Worm (Caenorhabditis elegans): ENCODE results near the gene Y82E9BR.22.

Y82E9BR.22 gene

ce11 chrIII:1389988-1390387 is 19.1 kb downstream of the Y82E9BR.22 start:
- TF ChIP-seq mef-2 (tag; optimal IDR thresholded peaks at IDR 0.05) (no peak), sup-37 (GFP tag; optimal IDR thresholded peaks at IDR 0.05) (no peak), isw-1 (GFP tag; IDR thresholded peaks at IDR 0.05) (no peak), tlp-1 (tag; optimal IDR thresholded peaks at IDR 0.05) (peak; percentile 66), blmp-1 (tag; optimal IDR thresholded peaks at IDR 0.05) (no peak), Y116A8C.19 (tag; optimal IDR thresholded peaks at IDR 0.05; ENCODE audit: borderline replicate concordance) (no peak), ztf-11 (tag; optimal IDR thresholded peaks at IDR 0.05) (no peak), zip-4 (GFP tag; optimal IDR thresholded peaks at IDR 0.05) (no peak), elt-3 (tag; optimal IDR thresholded peaks at IDR 0.05) (no peak), nhr-90 (tag; optimal IDR thresholded peaks at IDR 0.05; ENCODE audit: poor library complexity) (no peak), fkh-8 (tag; optimal IDR thresholded peaks at IDR 0.05) (no peak), elt-2 (tag; optimal IDR thresholded peaks at IDR 0.05) (peak; percentile 90), irx-1 (tag; optimal IDR thresholded peaks at IDR 0.05) (no peak), nhr-20 (tag; optimal IDR thresholded peaks at IDR 0.05) (no peak), lin-14 (GFP tag; optimal IDR thresholded peaks at IDR 0.05) (no peak), pax-3 (tag; optimal IDR thresholded peaks at IDR 0.05) (no peak), unc-30 (tag; optimal IDR thresholded peaks at IDR 0.05) (no peak), ceh-90 (tag; optimal IDR thresholded peaks at IDR 0.05) (no peak), unc-62 (GFP tag; optimal IDR thresholded peaks at IDR 0.05) (no peak), jun-1 (tag; optimal IDR thresholded peaks at IDR 0.05) (peak; percentile 13), unc-130 (tag; optimal IDR thresholded peaks at IDR 0.05) (no peak), aly-2 (tag; optimal IDR thresholded peaks at IDR 0.05) (no peak), C34B4.2 (tag; optimal IDR thresholded peaks at IDR 0.05) (no peak), fkh-10 (GFP tag; optimal IDR thresholded peaks at IDR 0.05) (no peak), aha-1 (tag; optimal IDR thresholded peaks at IDR 0.05) (no peak), hlh-17 (GFP tag; optimal IDR thresholded peaks at IDR 0.05; ENCODE audit: borderline replicate concordance) (no peak)

- TF ChIP-seq isw-1 (GFP tag; IDR thresholded peaks at IDR 0.05) (no peak), efl-1 (optimal IDR thresholded peaks at IDR 0.05) (no peak), efl-1 (GFP tag; optimal IDR thresholded peaks at IDR 0.05 in 1 of 2) (peak in 1 of 2 experiments; percentile 75), grh-1 (GFP tag; IDR thresholded peaks at IDR 0.05) (no peak), irx-1 (tag; optimal IDR thresholded peaks at IDR 0.05) (no peak)
Observed at ce11 chrIII:1388274-1389058, 20.6 kb downstream of the Y82E9BR.22 start, which contains the start of gene pals-20. TSS of gene pals-20 (minus strand) at chrIII:1388324.

ce11 chrIII:1384694-1385093 is 24.3 kb downstream of the Y82E9BR.22 start:
- TF ChIP-seq lin-13 (GFP tag; optimal IDR thresholded peaks at IDR 0.05): no peak
- no peak for TF ChIP-seq fkh-8 (tag; optimal IDR thresholded peaks at IDR 0.05)
- TF ChIP-seq unc-130 (tag; optimal IDR thresholded peaks at IDR 0.05): no peak
- TF ChIP-seq nhr-20 (tag; optimal IDR thresholded peaks at IDR 0.05): no peak
- TF ChIP-seq mef-2 (tag; optimal IDR thresholded peaks at IDR 0.05): no peak
- no peak for TF ChIP-seq ama-1 (optimal IDR thresholded peaks at IDR 0.05)
- no peak for TF ChIP-seq swsn-7 (tag; optimal IDR thresholded peaks at IDR 0.05)
- TF ChIP-seq lin-14 (GFP tag; optimal IDR thresholded peaks at IDR 0.05): no peak
- TF ChIP-seq unc-98 (GFP tag; IDR thresholded peaks at IDR 0.05): no peak
- no peak for TF ChIP-seq ztf-4 (tag; optimal IDR thresholded peaks at IDR 0.05)
- no peak for TF ChIP-seq dsc-1 (tag; optimal IDR thresholded peaks at IDR 0.05)
- no peak for TF ChIP-seq unc-86 (tag; optimal IDR thresholded peaks at IDR 0.05)
- TF ChIP-seq nhr-12 (tag; optimal IDR thresholded peaks at IDR 0.05): no peak
- TF ChIP-seq sup-37 (GFP tag; optimal IDR thresholded peaks at IDR 0.05): no peak
- TF ChIP-seq alr-1 (tag; optimal IDR thresholded peaks at IDR 0.05; ENCODE audit: borderline replicate concordance): no peak
- TF ChIP-seq aly-2 (tag; optimal IDR thresholded peaks at IDR 0.05): no peak
- TF ChIP-seq isw-1 (GFP tag; IDR thresholded peaks at IDR 0.05): no peak
- TF ChIP-seq nhr-237 (tag; optimal IDR thresholded peaks at IDR 0.05): no peak
- TF ChIP-seq lin-15B (tag; optimal IDR thresholded peaks at IDR 0.05): no peak
